Fruit fly (Drosophila melanogaster) whole organism: Measurements from ENCODE around the gene CG7017.

Experiments used
- CG8478 ChIP-seq: fragments of >200 bp; optimal IDR thresholded peaks from 2 replicates; lab custom pipeline; 2018; ENCODE audit warnings: inconsistent platforms
- Dll ChIP-seq: fragments of >200 bp; optimal IDR thresholded peaks from 2 replicates; lab custom pipeline; 2017
- EcR ChIP-seq, 2 experiments: fragments of >200 bp; optimal IDR thresholded peaks; 2 replicates each; lab custom pipeline; 2017; ENCODE audit warnings: missing biosample characterization in 2 of 2, missing genetic modification characterization in 2 of 2, missing genetic modification reagents in 2 of 2
- psq ChIP-seq: fragments of >200 bp; optimal IDR thresholded peaks from 2 replicates; lab custom pipeline; 2017
- usp ChIP-seq: fragments of >200 bp; optimal IDR thresholded peaks from 2 replicates; lab custom pipeline; 2017; ENCODE audit warnings: missing biosample characterization, missing genetic modification characterization, mixed read lengths

DNA sequence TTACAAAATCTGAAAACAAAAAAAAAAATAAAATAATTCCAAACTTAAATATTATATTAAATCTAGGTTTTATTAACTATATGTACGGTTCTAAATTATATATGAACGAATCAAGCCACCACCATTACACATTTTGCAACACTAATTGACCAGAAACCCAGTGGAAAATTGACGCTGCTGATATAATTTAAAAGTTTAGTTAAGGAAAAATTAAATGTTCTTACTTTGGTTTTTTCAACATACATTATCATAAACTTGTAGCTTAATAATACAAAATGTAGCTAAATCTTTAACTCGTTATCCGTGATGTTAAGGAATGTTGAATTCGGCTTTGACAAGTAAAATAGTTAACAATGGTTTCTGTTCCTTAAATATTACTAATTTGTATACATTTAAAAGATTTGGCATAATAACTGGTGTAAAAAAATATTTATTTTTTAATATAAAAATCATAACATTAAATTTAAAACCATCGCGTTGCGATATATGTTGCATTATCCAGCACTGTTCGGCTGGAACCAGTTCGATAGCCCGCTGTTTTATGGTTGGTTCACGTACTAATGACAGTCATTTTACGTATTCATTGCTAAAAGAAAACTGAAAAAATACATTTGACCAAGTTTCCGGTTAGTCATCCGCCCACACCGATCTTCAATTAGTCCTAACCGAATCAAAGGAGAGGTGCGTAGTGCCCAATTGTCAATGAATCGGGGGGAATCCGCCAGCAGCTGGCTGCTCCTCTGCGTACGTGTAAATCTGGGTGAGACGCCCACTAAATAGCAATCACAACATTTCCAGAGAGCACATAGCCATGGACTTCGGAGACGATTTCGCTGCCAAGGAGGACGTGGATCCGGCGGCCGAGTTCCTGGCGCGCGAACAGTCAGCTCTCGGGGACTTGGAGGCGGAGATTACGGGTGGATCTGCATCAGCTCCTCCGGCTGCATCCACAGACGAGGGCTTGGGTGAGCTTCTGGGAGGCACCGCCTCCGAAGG is 30.4 kb upstream of the CG7017 start:
- TF ChIP-seq Dll (no peak), EcR (GFP tag; optimal IDR thresholded peaks at IDR 0.05; lab: Kevin White, UChicago) (no peak), psq (no peak), CG8478 (lab: Kevin White, UChicago) (no peak), usp (GFP tag; lab: Kevin White, UChicago) (no peak)
